Worm (Caenorhabditis elegans): ENCODE measurements around the gene sri-69.

The sri-69 gene

ce11 chrV:17021361-17021760 lies 13.2 kb upstream of the sri-69 start, which contains the start of gene F49H6.12:
TSS of gene F49H6.12 (minus strand) at chrV:17021461.
- TF ChIP-seq nhr-28 (tag; optimal IDR thresholded peaks at IDR 0.05) = no peak
- no peak for TF ChIP-seq pha-4 (tag; optimal IDR thresholded peaks at IDR 0.05)
- no peak for TF ChIP-seq mep-1 (tag; optimal IDR thresholded peaks at IDR 0.05)
- TF ChIP-seq blmp-1 (tag; optimal IDR thresholded peaks at IDR 0.05) = no peak
- TF ChIP-seq tbx-8 (GFP tag; optimal IDR thresholded peaks at IDR 0.05) = no peak
- TF ChIP-seq elt-3 (tag; optimal IDR thresholded peaks at IDR 0.05) = no peak
- TF ChIP-seq ces-1 (GFP tag; optimal IDR thresholded peaks at IDR 0.05) = no peak
- no peak for TF ChIP-seq nhr-76 (tag; optimal IDR thresholded peaks at IDR 0.05)
- TF ChIP-seq unc-62 (GFP tag; optimal IDR thresholded peaks at IDR 0.05) = no peak
- no peak for TF ChIP-seq mab-5 (tag; optimal IDR thresholded peaks at IDR 0.05)
- no peak for TF ChIP-seq lsy-2 (tag; optimal IDR thresholded peaks at IDR 0.05)
- TF ChIP-seq elt-1 (tag; optimal IDR thresholded peaks at IDR 0.05; ENCODE audit: borderline replicate concordance, insufficient read depth) = no peak
- no peak for TF ChIP-seq cnd-1 (tag; optimal IDR thresholded peaks at IDR 0.05)
- no peak for TF ChIP-seq unc-39 (tag; optimal IDR thresholded peaks at IDR 0.05)

ce11 chrV:17019690-17020089 lies 11.5 kb upstream of the sri-69 start, which contains the start of gene F49H6.17:
TSS of gene F49H6.17 (plus strand) at chrV:17019990.
- no peak for TF ChIP-seq lsy-2 (tag; optimal IDR thresholded peaks at IDR 0.05)

ce11 chrV:17016787-17017186 lies 8.6 kb upstream of the sri-69 start, which contains the start of gene srh-97:
TSS of gene srh-97 (plus strand) at chrV:17017087.
- TF ChIP-seq ceh-43 (GFP tag; optimal IDR thresholded peaks at IDR 0.05) = no peak

DNA sequence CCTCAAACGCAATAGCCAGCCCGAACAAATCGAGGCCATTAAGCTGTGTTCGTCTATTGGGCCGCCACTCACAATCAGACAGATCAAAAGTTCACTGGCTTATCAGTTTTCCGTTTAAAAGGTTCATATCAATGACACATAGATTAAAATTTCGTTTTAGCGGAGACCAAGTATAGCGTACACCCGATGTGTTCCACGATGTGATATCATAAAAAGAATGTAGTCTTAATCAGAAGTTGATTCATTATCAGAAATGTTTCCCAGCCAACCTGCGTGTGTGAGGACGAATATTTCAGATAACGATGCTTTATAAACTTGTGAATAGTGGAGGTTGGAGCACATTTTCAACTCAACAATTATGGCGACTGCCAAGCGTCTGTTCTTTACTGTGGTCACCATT lies 5.8 kb upstream of the sri-69 start, which contains the start of gene clc-13:
Gene clc-13 (plus strand): TSS at position 359 of the 400 bp plus-strand sequence.
- no peak for TF ChIP-seq sem-2 (GFP tag; optimal IDR thresholded peaks at IDR 0.05)
- TF ChIP-seq nhr-2 (tag; optimal IDR thresholded peaks at IDR 0.05) = no peak
- TF ChIP-seq pha-4 (tag; optimal IDR thresholded peaks at IDR 0.05) = no peak
- no peak for TF ChIP-seq flh-1 (GFP tag; optimal IDR thresholded peaks at IDR 0.05)
- TF ChIP-seq unc-39 (tag; optimal IDR thresholded peaks at IDR 0.05) = no peak
- TF ChIP-seq snpc-4 (tag; optimal IDR thresholded peaks at IDR 0.05) = no peak
- no peak for TF ChIP-seq ztf-11 (tag; optimal IDR thresholded peaks at IDR 0.05)
- TF ChIP-seq ham-2 (GFP tag; optimal IDR thresholded peaks at IDR 0.05) = no peak
- TF ChIP-seq unc-62 (GFP tag; optimal IDR thresholded peaks at IDR 0.05) = no peak
- no peak for TF ChIP-seq mab-5 (tag; optimal IDR thresholded peaks at IDR 0.05)
- no peak for TF ChIP-seq elt-1 (tag; optimal IDR thresholded peaks at IDR 0.05; ENCODE audit: borderline replicate concordance, insufficient read depth)
- TF ChIP-seq nhr-28 (tag; optimal IDR thresholded peaks at IDR 0.05) = no peak
- no peak for TF ChIP-seq lin-13 (tag; optimal IDR thresholded peaks at IDR 0.05)
- no peak for TF ChIP-seq ceh-43 (GFP tag; optimal IDR thresholded peaks at IDR 0.05)
- TF ChIP-seq elt-3 (tag; optimal IDR thresholded peaks at IDR 0.05) = no peak
- TF ChIP-seq M03D4.4 (tag; optimal IDR thresholded peaks at IDR 0.05) = no peak
- TF ChIP-seq zip-8 (tag; optimal IDR thresholded peaks at IDR 0.05) = no peak

ce11 chrV:17013232-17013631 lies 5.0 kb upstream of the sri-69 start, which contains the start of gene clec-241:
TSS of gene clec-241 (minus strand) at chrV:17013332.
- TF ChIP-seq nhr-2 (tag; optimal IDR thresholded peaks at IDR 0.05) (no peak), unc-62 (GFP tag; optimal IDR thresholded peaks at IDR 0.05) (no peak), hlh-1 (tag; optimal IDR thresholded peaks at IDR 0.05) (no peak), mep-1 (tag; optimal IDR thresholded peaks at IDR 0.05) (no peak), mab-5 (tag; optimal IDR thresholded peaks at IDR 0.05) (no peak), ceh-83 (GFP tag; optimal IDR thresholded peaks at IDR 0.05) (no peak), nhr-237 (tag; optimal IDR thresholded peaks at IDR 0.05) (no peak), mls-2 (tag; optimal IDR thresholded peaks at IDR 0.05) (no peak)

- TF ChIP-seq nhr-76 (tag; optimal IDR thresholded peaks at IDR 0.05) (no peak), lin-13 (tag; optimal IDR thresholded peaks at IDR 0.05) (no peak), unc-120 (tag; optimal IDR thresholded peaks at IDR 0.05; ENCODE audit: poor library complexity, severe bottlenecking) (no peak), ztf-11 (tag; optimal IDR thresholded peaks at IDR 0.05) (no peak), blmp-1 (tag; optimal IDR thresholded peaks at IDR 0.05) (no peak)
Measured at ce11 chrV:17009342-17010064, 1.3 kb upstream of the sri-69 start, which contains the start of the genes clc-12 and clec-240. TSS of gene clc-12 (minus strand) at chrV:17009388. TSS of gene clec-240 (plus strand) at chrV:17010014.

Measured in whole organism, mixed stage, embryonic.